Fruit fly (Drosophila melanogaster): ENCODE measurements around the gene CG42464.

DNA sequence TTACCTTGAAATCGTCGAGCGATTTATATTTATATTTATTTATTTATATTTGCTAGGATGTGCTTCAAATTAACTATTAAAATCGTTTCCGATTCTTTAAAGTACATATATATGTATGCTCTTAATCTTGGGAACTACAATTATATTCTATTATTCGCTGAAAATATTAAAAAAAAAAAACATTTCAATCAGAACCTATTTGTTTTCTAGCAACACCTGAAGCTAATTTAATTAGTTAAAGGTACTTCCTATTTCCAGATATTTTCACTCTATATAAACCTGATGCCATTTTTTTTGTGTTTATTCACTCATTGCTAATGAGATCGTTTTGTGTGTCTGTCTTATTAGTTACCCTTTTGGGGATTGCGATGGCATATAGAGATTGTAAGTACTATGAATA, 1.7 kb downstream of the CG42464 start, which contains the start of gene CG42467:
- TF ChIP-seq CG8478 (optimal IDR thresholded peaks at IDR 0.05) (no peak), CTCF (optimal IDR thresholded peaks at IDR 0.05) (no peak)
